Worm (Caenorhabditis elegans) whole organism, L2 larva: Measurements from ENCODE around the gene C06C3.3.

Source experiments
- ceh-82 ChIP-seq: fragments of 150-350 bp; optimal IDR thresholded peaks from 2 replicates; lab custom pipeline; 2014; ENCODE audit warnings: missing biosample characterization, missing genetic modification characterization
- egl-27 ChIP-seq: sonication (generic microtip); optimal IDR thresholded peaks from 3 replicates; lab custom pipeline; 2017; ENCODE audit warnings: missing biosample characterization, missing genetic modification reagents, missing genetic modification characterization
- elt-1 ChIP-seq: fragments of 150-350 bp; optimal IDR thresholded peaks from 2 replicates; lab custom pipeline; 2014; ENCODE audit warnings: missing biosample characterization, missing genetic modification characterization
- nhr-12 ChIP-seq: fragments of 150-350 bp; optimal IDR thresholded peaks from 2 replicates; lab custom pipeline; 2014; ENCODE audit warnings: missing biosample characterization, missing genetic modification characterization
- nhr-21 ChIP-seq: fragments of 150-350 bp; optimal IDR thresholded peaks from 2 replicates; lab custom pipeline; 2014; ENCODE audit warnings: missing biosample characterization, missing genetic modification characterization
- nhr-77 ChIP-seq: fragments of 150-350 bp; optimal IDR thresholded peaks from 2 replicates; lab custom pipeline; 2014; ENCODE audit warnings: missing biosample characterization, missing genetic modification characterization
- unc-55 ChIP-seq: fragments of 150-350 bp; sonication (generic microtip); optimal IDR thresholded peaks from 3 replicates; lab custom pipeline; 2014; ENCODE audit warnings: missing biosample characterization, missing genetic modification reagents, missing genetic modification characterization
- unc-62 ChIP-seq: fragments of 150-350 bp; optimal IDR thresholded peaks from 2 replicates; lab custom pipeline; 2014; ENCODE audit warnings: missing biosample characterization, missing genetic modification reagents, missing genetic modification characterization
- zag-1 ChIP-seq: fragments of 150-350 bp; optimal IDR thresholded peaks from 2 replicates; lab custom pipeline; 2014; ENCODE audit warnings: missing biosample characterization, missing genetic modification characterization

DNA sequence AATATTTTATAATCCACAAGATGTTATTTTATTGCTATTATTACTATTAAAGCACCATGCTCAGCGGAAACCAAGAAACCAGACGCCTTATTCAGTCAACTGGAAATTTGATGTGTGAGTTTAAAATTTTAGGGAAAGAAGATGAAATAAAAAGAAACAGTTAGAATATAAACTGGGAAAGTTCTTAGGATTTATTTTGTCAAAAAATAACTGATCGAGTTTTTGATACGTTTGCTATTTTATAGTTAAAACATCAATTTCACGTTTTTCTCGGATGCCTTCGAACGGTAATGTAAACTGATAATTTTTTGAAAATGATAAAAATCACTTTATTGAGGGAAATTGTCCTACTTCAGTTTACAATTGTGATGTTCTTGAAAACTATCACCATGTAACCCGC lies at the start of gene C06C3.3:
- no peak for TF ChIP-seq nhr-77 (tag; lab: Kevin White, UChicago)
- TF ChIP-seq ceh-82 (tag; lab: Kevin White, UChicago), result no peak
- no peak for TF ChIP-seq nhr-21
- no peak for TF ChIP-seq unc-62 (GFP tag; lab: Kevin White, UChicago)
- TF ChIP-seq elt-1 (tag; lab: Kevin White, UChicago), result no peak
- no peak for TF ChIP-seq nhr-12 (tag; lab: Kevin White, UChicago)
- TF ChIP-seq unc-55 (GFP tag; lab: Kevin White, UChicago), result no peak
- no peak for TF ChIP-seq egl-27
- no peak for TF ChIP-seq zag-1 (tag; lab: Kevin White, UChicago)
